Fruit fly (Drosophila melanogaster) whole organism, embryonic: Measurements from ENCODE around the gene CG44261.

ENCODE experiments used
- ATbp ChIP-seq: fragments of 200-800 bp; sonication (Bioruptor generic); optimal IDR thresholded peaks from 2 replicates; lab custom pipeline; 2017; ENCODE audit warnings: missing biosample characterization, mild to moderate bottlenecking, missing genetic modification characterization, missing genetic modification reagents
- Atf-2 ChIP-seq: fragments of 200-800 bp; sonication (Bioruptor generic); optimal IDR thresholded peaks from 2 replicates; lab custom pipeline; 2016; ENCODE audit warnings: missing biosample characterization, missing genetic modification characterization
- Atf6 ChIP-seq: fragments of 200-800 bp; sonication (Bioruptor generic); IDR thresholded peaks from 2 replicates; pipeline ENCODE4 v1.3.6; 2022; ENCODE audit warnings: missing biosample characterization, missing genetic modification characterization
- BtbVII ChIP-seq: fragments of 200-800 bp; sonication (Bioruptor generic); optimal IDR thresholded peaks from 3 replicates; lab custom pipeline; 2017; ENCODE audit warnings: missing biosample characterization, mild to moderate bottlenecking, missing genetic modification characterization
- CG10147 ChIP-seq: fragments of 200-800 bp; sonication (Bioruptor generic); optimal IDR thresholded peaks from 2 replicates; lab custom pipeline; 2019; ENCODE audit warnings: missing biosample characterization, mild to moderate bottlenecking, missing genetic modification characterization, moderate library complexity
- CG10959 ChIP-seq: fragments of 200-800 bp; sonication (Bioruptor generic); IDR thresholded peaks from 2 replicates; pipeline ENCODE4 v1.3.6; 2022; ENCODE audit warnings: missing biosample characterization, missing genetic modification characterization
- CG11093 ChIP-seq: fragments of 200-800 bp; sonication (Bioruptor generic); IDR thresholded peaks from 3 replicates; pipeline ENCODE4 v1.3.6; 2022; ENCODE audit warnings: missing biosample characterization, missing genetic modification characterization
- CG13287 ChIP-seq: fragments of 200-800 bp; sonication (Bioruptor generic); IDR thresholded peaks from 2 replicates; pipeline ENCODE4 v1.3.6; 2022; ENCODE audit warnings: missing biosample characterization, missing genetic modification characterization; ENCODE audit not compliant: partially characterized antibody
- CG14014 ChIP-seq: fragments of 200-800 bp; sonication (Bioruptor generic); IDR thresholded peaks from 2 replicates; pipeline ENCODE4 v1.3.6; 2022; ENCODE audit warnings: missing biosample characterization, missing genetic modification characterization
- CG14710 ChIP-seq: fragments of 200-800 bp; sonication (Bioruptor generic); optimal IDR thresholded peaks from 3 replicates; lab custom pipeline; 2019; ENCODE audit warnings: missing biosample characterization, mild to moderate bottlenecking, missing genetic modification characterization, moderate library complexity
- CG15011 ChIP-seq: fragments of 200-800 bp; sonication (Bioruptor generic); optimal IDR thresholded peaks from 3 replicates; lab custom pipeline; 2018; ENCODE audit warnings: missing biosample characterization, mild to moderate bottlenecking, missing genetic modification characterization
- CG16779 ChIP-seq: fragments of 200-800 bp; sonication (Bioruptor generic); IDR thresholded peaks from 2 replicates; pipeline ENCODE4 v1.3.6; 2022; ENCODE audit warnings: missing biosample characterization, missing genetic modification characterization
- CG17359 ChIP-seq: fragments of 200-800 bp; sonication (Bioruptor generic); optimal IDR thresholded peaks from 3 replicates; lab custom pipeline; 2018; ENCODE audit warnings: missing biosample characterization, mild to moderate bottlenecking, missing genetic modification characterization, moderate library complexity
- CG17568 ChIP-seq: fragments of 200-800 bp; sonication (Bioruptor generic); optimal IDR thresholded peaks from 2 replicates; lab custom pipeline; 2018; ENCODE audit warnings: missing biosample characterization, mild to moderate bottlenecking, missing genetic modification characterization, moderate library complexity
- CG17612 ChIP-seq: fragments of 200-800 bp; sonication (Bioruptor generic); IDR thresholded peaks from 2 replicates; pipeline ENCODE4 v1.3.6; 2022; ENCODE audit warnings: missing biosample characterization, missing genetic modification characterization
- CG2202 ChIP-seq: fragments of 200-800 bp; sonication (Bioruptor generic); optimal IDR thresholded peaks from 2 replicates; lab custom pipeline; 2018; ENCODE audit warnings: missing biosample characterization, mild to moderate bottlenecking, missing genetic modification characterization
- CG2678 ChIP-seq: fragments of 200-800 bp; sonication (Bioruptor generic); optimal IDR thresholded peaks from 3 replicates; lab custom pipeline; 2019; ENCODE audit warnings: missing biosample characterization, mild to moderate bottlenecking, missing genetic modification characterization, moderate library complexity
- CG3065 ChIP-seq: fragments of 200-800 bp; sonication (Bioruptor generic); optimal IDR thresholded peaks from 2 replicates; lab custom pipeline; 2016; ENCODE audit warnings: missing biosample characterization, missing genetic modification characterization
- CG31388 ChIP-seq: fragments of 200-800 bp; sonication (Bioruptor generic); optimal IDR thresholded peaks from 2 replicates; lab custom pipeline; 2016; ENCODE audit warnings: missing biosample characterization, missing genetic modification characterization
- CG32772 ChIP-seq: fragments of 200-800 bp; sonication (Bioruptor generic); IDR thresholded peaks from 2 replicates; pipeline ENCODE4 v1.3.6; 2022; ENCODE audit warnings: missing biosample characterization, missing genetic modification characterization
- CG34376 ChIP-seq: fragments of 200-800 bp; sonication (Bioruptor generic); optimal IDR thresholded peaks from 2 replicates; lab custom pipeline; 2018; ENCODE audit warnings: missing biosample characterization, mild to moderate bottlenecking, missing genetic modification characterization
- CG3995 ChIP-seq: fragments of 200-800 bp; sonication (Bioruptor generic); optimal IDR thresholded peaks from 3 replicates; lab custom pipeline; 2016; ENCODE audit warnings: missing biosample characterization, missing genetic modification characterization
- CG6175 ChIP-seq: fragments of 200-800 bp; sonication (Bioruptor generic); IDR thresholded peaks from 3 replicates; pipeline ENCODE4 v1.3.6; 2022; ENCODE audit warnings: missing biosample characterization, missing genetic modification characterization
- CG6254 ChIP-seq: fragments of 200-800 bp; sonication (Bioruptor generic); optimal IDR thresholded peaks from 3 replicates; lab custom pipeline; 2017; ENCODE audit warnings: mild to moderate bottlenecking, missing biosample characterization, missing genetic modification reagents, missing genetic modification characterization
- CG8281 ChIP-seq: fragments of 200-800 bp; sonication (Bioruptor generic); optimal IDR thresholded peaks from 2 replicates; lab custom pipeline; 2018; ENCODE audit warnings: missing biosample characterization, mild to moderate bottlenecking, missing genetic modification characterization, moderate library complexity
- CG8290 ChIP-seq, 3 experiments: fragments of 200-800 bp; sonication (Bioruptor generic); optimal IDR thresholded peaks; 2 replicates each; lab custom pipeline; 2016 to 2019; ENCODE audit warnings: missing biosample characterization in 3 of 3, missing genetic modification characterization in 3 of 3, mild to moderate bottlenecking in 2 of 3, moderate library complexity in 1 of 3
- CG8944 ChIP-seq: fragments of 200-800 bp; sonication (Bioruptor generic); optimal IDR thresholded peaks from 3 replicates; lab custom pipeline; 2016; ENCODE audit warnings: missing biosample characterization, missing genetic modification characterization
- CG9215 ChIP-seq: fragments of 200-800 bp; sonication (Bioruptor generic); IDR thresholded peaks from 2 replicates; pipeline ENCODE4 v1.3.6; 2022; ENCODE audit warnings: missing biosample characterization, missing genetic modification characterization
- Camta ChIP-seq: fragments of 200-800 bp; sonication (Bioruptor generic); optimal IDR thresholded peaks from 2 replicates; lab custom pipeline; 2016; ENCODE audit warnings: missing biosample characterization, missing genetic modification characterization
- CkIIα-i1 ChIP-seq: fragments of 200-800 bp; sonication (Bioruptor generic); IDR thresholded peaks from 2 replicates; pipeline ENCODE4 v1.3.6; 2022; ENCODE audit warnings: missing biosample characterization, missing genetic modification characterization
- Dbx ChIP-seq: fragments of 200-800 bp; sonication (Bioruptor generic); IDR thresholded peaks from 3 replicates; pipeline ENCODE4 v1.3.6; 2022; ENCODE audit warnings: missing biosample characterization, missing genetic modification characterization
- E2f1 ChIP-seq: fragments of 200-800 bp; sonication (Bioruptor generic); IDR thresholded peaks from 2 replicates; pipeline ENCODE4 v1.3.6; 2022; ENCODE audit warnings: missing biosample characterization, missing genetic modification characterization
- HmgZ ChIP-seq: fragments of 200-800 bp; sonication (Bioruptor generic); optimal IDR thresholded peaks from 2 replicates; lab custom pipeline; 2018; ENCODE audit warnings: missing biosample characterization, mild to moderate bottlenecking, missing genetic modification characterization
- Hmx ChIP-seq: fragments of 200-800 bp; sonication (Bioruptor generic); optimal IDR thresholded peaks from 2 replicates; lab custom pipeline; 2016; ENCODE audit warnings: missing biosample characterization, missing genetic modification characterization
- Hsf ChIP-seq: fragments of 200-800 bp; sonication (Bioruptor generic); optimal IDR thresholded peaks from 3 replicates; lab custom pipeline; 2016; ENCODE audit warnings: missing biosample characterization, missing genetic modification characterization
- Max ChIP-seq: fragments of 200-800 bp; sonication (Bioruptor generic); optimal IDR thresholded peaks from 2 replicates; lab custom pipeline; 2016; ENCODE audit warnings: missing biosample characterization, mild to moderate bottlenecking, missing genetic modification characterization
- Pdp1 ChIP-seq, 2 experiments: fragments of 200-800 bp; sonication (Bioruptor generic); optimal IDR thresholded peaks; 3 replicates each; lab custom pipeline; 2016; ENCODE audit warnings: missing biosample characterization in 2 of 2, missing genetic modification characterization in 2 of 2, mild to moderate bottlenecking in 1 of 2, moderate library complexity in 1 of 2
- bbx ChIP-seq: fragments of 200-800 bp; sonication (Bioruptor generic); IDR thresholded peaks from 2 replicates; pipeline ENCODE4 v1.3.6; 2022; ENCODE audit warnings: missing biosample characterization, missing genetic modification characterization; ENCODE audit not compliant: partially characterized antibody
- ci ChIP-seq: fragments of 200-800 bp; sonication (Bioruptor generic); IDR thresholded peaks from 3 replicates; pipeline ENCODE4 v1.3.6; 2022; ENCODE audit warnings: missing biosample characterization, missing genetic modification characterization
- eve ChIP-seq, 2 experiments: fragments of >200 bp; optimal IDR thresholded peaks; 2 replicates each; lab custom pipeline; 2017; ENCODE audit warnings: missing biosample characterization in 2 of 2, missing genetic modification characterization in 2 of 2
- fd96Cb ChIP-seq: fragments of 200-800 bp; sonication (Bioruptor generic); optimal IDR thresholded peaks from 2 replicates; lab custom pipeline; 2018; ENCODE audit warnings: missing biosample characterization, mild to moderate bottlenecking, missing genetic modification characterization, moderate library complexity
- hth ChIP-seq: fragments of >200 bp; optimal IDR thresholded peaks from 2 replicates; lab custom pipeline; 2017; ENCODE audit warnings: inconsistent platforms
- jing ChIP-seq: fragments of 200-800 bp; sonication (Bioruptor generic); optimal IDR thresholded peaks from 2 replicates; lab custom pipeline; 2018; ENCODE audit warnings: missing biosample characterization, mild to moderate bottlenecking, missing genetic modification characterization
- jumu ChIP-seq: fragments of 200-800 bp; sonication (Bioruptor generic); optimal IDR thresholded peaks from 3 replicates; lab custom pipeline; 2016; ENCODE audit warnings: missing biosample characterization, missing genetic modification characterization
- knrl ChIP-seq: fragments of 200-800 bp; sonication (Bioruptor generic); IDR thresholded peaks from 3 replicates; pipeline ENCODE4 v1.3.6; 2022; ENCODE audit warnings: missing biosample characterization, missing genetic modification characterization; ENCODE audit not compliant: partially characterized antibody
- lola ChIP-seq, 3 experiments: fragments of >200 bp in 2 of 3; fragments of 200-800 bp in 1 of 3; sonication (Bioruptor generic) in 1 of 3; optimal IDR thresholded peaks; 2 replicates each; lab custom pipeline; 2017 to 2019; ENCODE audit warnings: missing biosample characterization in 3 of 3, missing genetic modification characterization in 3 of 3, mild to moderate bottlenecking in 1 of 3, moderate library complexity in 1 of 3
- pfk ChIP-seq: fragments of 200-800 bp; sonication (Bioruptor generic); optimal IDR thresholded peaks from 2 replicates; lab custom pipeline; 2018; ENCODE audit warnings: missing biosample characterization, mild to moderate bottlenecking, missing genetic modification characterization, moderate library complexity
- seq ChIP-seq: fragments of 200-800 bp; sonication (Bioruptor generic); IDR thresholded peaks from 2 replicates; pipeline ENCODE4 v1.3.6; 2022; ENCODE audit warnings: missing biosample characterization, missing genetic modification characterization
- sob ChIP-seq: fragments of 200-800 bp; sonication (Bioruptor generic); IDR thresholded peaks from 2 replicates; pipeline ENCODE4 v1.3.6; 2022; ENCODE audit warnings: missing biosample characterization, missing genetic modification characterization
- z ChIP-seq: fragments of 200-800 bp; sonication (Bioruptor generic); IDR thresholded peaks from 3 replicates; pipeline ENCODE4 v1.3.6; 2022; ENCODE audit warnings: missing biosample characterization, missing genetic modification characterization
- zen2 ChIP-seq: fragments of 200-800 bp; sonication (Bioruptor generic); IDR thresholded peaks from 3 replicates; pipeline ENCODE4 v1.3.6; 2022; ENCODE audit warnings: missing biosample characterization, missing genetic modification characterization; ENCODE audit not compliant: partially characterized antibody
- zfh2 ChIP-seq: fragments of 200-800 bp; sonication (Bioruptor generic); optimal IDR thresholded peaks from 2 replicates; lab custom pipeline; 2016; ENCODE audit warnings: missing biosample characterization, missing genetic modification characterization

The CG44261 gene

DNA sequence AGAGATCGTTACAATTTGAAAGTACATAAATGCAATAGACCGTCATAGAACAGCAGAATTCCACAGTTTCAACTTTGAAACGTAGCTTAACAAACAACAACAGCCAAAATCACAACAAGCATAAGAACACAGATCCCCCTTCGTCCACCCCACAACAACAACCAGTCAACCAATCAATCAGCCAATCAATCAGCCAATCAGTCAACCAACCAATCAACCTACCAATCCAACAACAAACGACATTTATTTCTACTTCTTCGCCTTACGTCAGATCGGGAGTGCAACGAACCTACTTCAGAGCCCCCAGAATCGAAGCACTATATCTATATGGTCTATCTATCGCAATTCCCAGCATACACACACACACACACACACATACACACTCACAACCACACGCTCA, 42.7 kb upstream of the CG44261 start (continued):
- TF ChIP-seq CG14710 (no peak), fd96Cb (no peak), bbx (GFP tag; lab: Robert Waterston, UW) (no peak), Atf6 (GFP tag; lab: Robert Waterston, UW) (0 out of 2 replicates have a peak, but pooled peaks have one; percentile 11), Atf-2 (GFP tag; lab: Kevin White, UChicago) (no peak), CG8281 (tag; lab: Kevin White, UChicago) (peak; percentile 97), CG9215 (GFP tag; lab: Robert Waterston, UW) (no peak), CG32772 (no peak), CG6254 (GFP tag; lab: Kevin White, UChicago) (no peak), CG6175 (GFP tag; lab: Robert Waterston, UW) (no peak), CG2202 (tag; lab: Kevin White, UChicago) (no peak), CG31388 (GFP tag; lab: Kevin White, UChicago) (no peak), Dbx (GFP tag; lab: Robert Waterston, UW) (no peak), zen2 (0 out of 3 replicates have a peak, but pooled peaks have one; percentile 22), Pdp1 (GFP tag; optimal IDR thresholded peaks at IDR 0.05; lab: Kevin White, UChicago) (peak in 1 of 2 experiments; percentile 13), zfh2 (GFP tag; lab: Kevin White, UChicago) (no peak), Camta (no peak), CG3995 (GFP tag; lab: Kevin White, UChicago) (no peak), sob (GFP tag; lab: Robert Waterston, UW) (peak; percentile 12; the same call in 1 of the 2 replicates), CG3065 (no peak), CG16779 (GFP tag; lab: Robert Waterston, UW) (no peak), hth (lab: Kevin White, UChicago) (no peak), jumu (GFP tag; lab: Kevin White, UChicago) (no peak), lola (GFP tag; optimal IDR thresholded peaks at IDR 0.05; lab: Kevin White, UChicago) (no peak), Max (GFP tag; lab: Kevin White, UChicago) (no peak), z (GFP tag; lab: Robert Waterston, UW) (no peak), Hmx (no peak), knrl (GFP tag; lab: Robert Waterston, UW) (no peak), CG10959 (GFP tag; lab: Robert Waterston, UW) (no peak), eve (GFP tag; optimal IDR thresholded peaks at IDR 0.05; lab: Kevin White, UChicago) (peak in 1 of 2 experiments; percentile 49), ci (GFP tag; lab: Robert Waterston, UW) (peak; percentile 37; the same call in 1 of the 3 replicates)

DNA sequence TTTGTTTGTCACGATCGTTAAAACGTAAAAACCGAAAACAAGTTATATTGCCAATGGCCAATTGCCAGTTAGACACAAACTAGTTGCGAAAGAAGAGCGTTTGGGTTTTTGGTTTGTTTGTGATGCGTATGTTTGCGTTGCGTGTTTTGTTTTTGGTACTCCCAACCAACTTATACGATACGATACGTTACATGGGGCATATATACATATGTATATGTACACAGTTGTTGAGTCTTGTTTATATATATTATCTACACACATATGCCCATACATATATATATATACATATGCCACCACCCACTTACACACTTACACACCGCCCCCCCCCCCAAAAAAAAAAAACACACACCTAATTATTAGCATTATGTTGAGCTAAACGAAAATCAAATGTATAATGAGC, 40.4 kb upstream of the CG44261 start:
- no peak for TF ChIP-seq CG10147 (GFP tag; lab: Kevin White, UChicago)
- no peak for TF ChIP-seq CG17612 (GFP tag; lab: Robert Waterston, UW)
- peak; percentile 4 for TF ChIP-seq pfk (GFP tag; lab: Kevin White, UChicago)
- no peak for TF ChIP-seq CG8290 (GFP tag; optimal IDR thresholded peaks at IDR 0.05; lab: Kevin White, UChicago)
- peak in 1 of 2 experiments; percentile 10 for TF ChIP-seq CG8290 (tag; optimal IDR thresholded peaks at IDR 0.05; lab: Kevin White, UChicago)
- peak; percentile 2 for TF ChIP-seq HmgZ
- TF ChIP-seq Hsf (GFP tag; lab: Kevin White, UChicago): no peak
- peak; percentile 49 for TF ChIP-seq CG17568
- TF ChIP-seq seq (GFP tag; lab: Robert Waterston, UW): 0 out of 2 replicates have a peak, but pooled peaks have one; percentile 6
- peak; percentile 33; the same call in 1 of the 2 replicates for TF ChIP-seq CG14014 (GFP tag; lab: Robert Waterston, UW)
- TF ChIP-seq CG11093 (GFP tag; lab: Robert Waterston, UW): no peak
- TF ChIP-seq CkIIα-i1 (GFP tag; lab: Robert Waterston, UW): no peak
- TF ChIP-seq jing (GFP tag; lab: Kevin White, UChicago): no peak
- no peak for TF ChIP-seq CG13287 (GFP tag; lab: Robert Waterston, UW)
- TF ChIP-seq CG2678 (tag; lab: Kevin White, UChicago): peak; percentile 47
- peak; percentile 28 for TF ChIP-seq CG34376 (GFP tag; lab: Kevin White, UChicago)
- peak; percentile 52 for TF ChIP-seq ATbp (GFP tag; lab: Kevin White, UChicago)
- no peak for TF ChIP-seq E2f1
- peak; percentile 41 for TF ChIP-seq BtbVII (GFP tag; lab: Kevin White, UChicago)
- TF ChIP-seq CG8944 (GFP tag; lab: Kevin White, UChicago): no peak
- TF ChIP-seq CG15011 (GFP tag; lab: Kevin White, UChicago): no peak
- peak; percentile 36 for TF ChIP-seq CG17359 (tag; lab: Kevin White, UChicago)
